Worm (Caenorhabditis elegans) whole organism, midembryonic: ENCODE results near the gene erp-44.3.
A peak's percentile ranks its signal among the peaks of the same experiment; 100 is the strongest.

ENCODE experiments used
- T22C8.4 ChIP-seq: fragments of 200-800 bp; sonication (Bioruptor generic); IDR thresholded peaks from 2 replicates; pipeline ENCODE4 v1.3.6; 2022; ENCODE audit warnings: missing genetic modification characterization, missing compliant biosample characterization
- cog-1 ChIP-seq: sonication (generic microtip); optimal IDR thresholded peaks from 2 replicates; lab custom pipeline; 2016; ENCODE audit warnings: missing genetic modification characterization, missing compliant biosample characterization
- flt-1 ChIP-seq: fragments of 200-800 bp; sonication (Bioruptor generic); IDR thresholded peaks from 2 replicates; pipeline ENCODE4 v1.3.6; 2022; ENCODE audit warnings: missing genetic modification characterization, missing compliant biosample characterization
- klf-2 ChIP-seq: fragments of 200-800 bp; sonication (Bioruptor generic); conservative IDR thresholded peaks from 2 replicates; pipeline ENCODE4 v1.3.6; 2022; ENCODE audit warnings: missing genetic modification reagents, missing genetic modification characterization, missing compliant biosample characterization
- med-1 ChIP-seq: sonication (generic microtip); optimal IDR thresholded peaks from 2 replicates; lab custom pipeline; 2017; ENCODE audit warnings: missing genetic modification characterization, mild to moderate bottlenecking, missing compliant biosample characterization, antibody characterized with exemption, missing genetic modification reagents; ENCODE audit not compliant: insufficient read depth
- ref-1 ChIP-seq: fragments of 200-800 bp; sonication (Bioruptor generic); conservative IDR thresholded peaks from 2 replicates; pipeline ENCODE4 v1.3.6; 2022; ENCODE audit warnings: missing genetic modification reagents, missing genetic modification characterization, missing compliant biosample characterization
- tab-1 ChIP-seq: fragments of 200-800 bp; sonication (Bioruptor generic); IDR thresholded peaks from 2 replicates; pipeline ENCODE4 v1.3.6; 2022; ENCODE audit warnings: missing genetic modification characterization, missing compliant biosample characterization
- ztf-23 ChIP-seq: fragments of 200-800 bp; sonication (Bioruptor generic); IDR thresholded peaks from 2 replicates; pipeline ENCODE4 v1.3.6; 2022; ENCODE audit warnings: missing genetic modification reagents, missing genetic modification characterization, missing compliant biosample characterization
- ztf-29 ChIP-seq: fragments of 200-800 bp; sonication (Bioruptor generic); IDR thresholded peaks from 2 replicates; pipeline ENCODE4 v1.3.6; 2022; ENCODE audit warnings: missing genetic modification reagents, missing genetic modification characterization, missing compliant biosample characterization

Gene erp-44.3

DNA sequence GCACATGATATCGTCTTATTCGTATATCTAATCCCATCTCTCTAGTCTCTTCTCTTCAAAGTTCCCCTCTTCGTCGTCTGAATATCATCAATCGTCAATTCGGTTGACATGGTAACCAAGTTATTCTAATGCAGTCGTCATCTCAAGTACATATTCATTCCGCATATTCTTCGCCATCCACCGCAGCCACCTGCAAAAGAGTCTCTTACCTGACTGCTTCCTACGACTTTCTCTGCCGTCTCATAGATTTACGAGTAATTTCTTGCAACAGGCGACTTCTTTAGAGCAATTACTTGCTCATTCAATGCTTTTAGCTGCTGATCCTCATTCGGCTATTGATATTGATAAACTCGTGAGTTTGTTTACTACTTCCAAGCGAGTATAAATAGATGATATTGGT is 5.0 kb downstream of the erp-44.3 start:
- no peak for TF ChIP-seq T22C8.4 (GFP tag; lab: Robert Waterston, UW)
- no peak for TF ChIP-seq tab-1 (GFP tag; lab: Robert Waterston, UW)
- no peak for TF ChIP-seq flt-1
- no peak for TF ChIP-seq ztf-29
- no peak for TF ChIP-seq med-1
- no peak for TF ChIP-seq ztf-23 (GFP tag; lab: Robert Waterston, UW)
- TF ChIP-seq cog-1: no peak
- no peak for TF ChIP-seq klf-2 (GFP tag; lab: Robert Waterston, UW)
- no peak for TF ChIP-seq ref-1 (GFP tag; lab: Robert Waterston, UW)

DNA sequence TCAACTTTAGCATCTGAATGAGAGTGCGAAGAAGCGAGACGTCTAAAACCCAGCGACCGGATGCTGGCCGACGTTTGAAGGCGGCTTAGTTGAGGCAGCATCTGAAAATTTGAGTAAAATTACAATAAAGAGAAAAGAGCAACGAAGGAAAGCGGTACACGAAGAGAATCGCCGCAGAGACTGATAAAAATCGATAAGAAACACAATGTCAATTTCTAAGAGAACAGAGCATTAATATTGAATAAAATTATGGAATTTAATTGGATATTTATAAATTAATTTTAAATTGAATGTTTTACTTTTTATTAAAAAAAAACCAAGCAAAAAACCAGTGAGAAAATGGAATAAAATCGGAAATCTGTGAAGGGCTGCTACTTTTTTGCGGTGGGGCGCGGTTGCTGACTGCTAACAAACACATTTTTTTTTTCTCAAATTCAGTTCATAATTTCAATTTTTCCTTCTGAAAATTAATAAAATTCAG is 7.7 kb downstream of the erp-44.3 start, which contains the start of the genes ndub-11 and moc-3:
ndub-11 (minus strand) TSS at position 101 of the 481 bp plus-strand sequence.
moc-3 (plus strand) TSS at position 431 of the 481 bp plus-strand sequence.
- TF ChIP-seq tab-1 (GFP tag; lab: Robert Waterston, UW) (no peak), T22C8.4 (GFP tag; lab: Robert Waterston, UW) (no peak), ref-1 (GFP tag; lab: Robert Waterston, UW) (no peak), klf-2 (GFP tag; lab: Robert Waterston, UW) (no peak), flt-1 (no peak), med-1 (no peak)

DNA sequence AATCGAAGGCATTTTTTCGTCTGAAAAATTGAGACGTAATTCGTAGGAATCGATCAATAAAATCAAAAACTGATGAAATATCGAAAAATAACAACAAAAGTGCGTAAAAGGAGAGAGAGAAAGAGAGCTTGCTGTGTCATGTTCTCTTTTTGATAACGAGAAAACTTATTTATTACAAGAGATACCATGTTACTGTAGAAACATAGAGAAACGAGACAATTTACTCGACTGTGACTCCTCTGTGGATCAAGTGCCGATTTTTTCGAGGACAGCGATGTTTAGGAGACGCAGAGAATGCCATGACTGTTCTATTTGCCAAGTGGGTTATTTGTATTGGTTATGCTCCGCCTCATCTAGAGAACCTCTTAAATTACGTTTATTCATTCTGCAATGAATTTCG is 11.1 kb downstream of the erp-44.3 start, which contains the start of gene sph-1:
sph-1 (minus strand) TSS at position 23 of the 400 bp plus-strand sequence.
- TF ChIP-seq klf-2 (GFP tag; lab: Robert Waterston, UW) (no peak), T22C8.4 (GFP tag; lab: Robert Waterston, UW) (no peak), cog-1 (no peak), ztf-29 (no peak), tab-1 (GFP tag; lab: Robert Waterston, UW) (no peak), med-1 (no peak), ztf-23 (GFP tag; lab: Robert Waterston, UW) (no peak), flt-1 (no peak), ref-1 (GFP tag; lab: Robert Waterston, UW) (no peak)

DNA sequence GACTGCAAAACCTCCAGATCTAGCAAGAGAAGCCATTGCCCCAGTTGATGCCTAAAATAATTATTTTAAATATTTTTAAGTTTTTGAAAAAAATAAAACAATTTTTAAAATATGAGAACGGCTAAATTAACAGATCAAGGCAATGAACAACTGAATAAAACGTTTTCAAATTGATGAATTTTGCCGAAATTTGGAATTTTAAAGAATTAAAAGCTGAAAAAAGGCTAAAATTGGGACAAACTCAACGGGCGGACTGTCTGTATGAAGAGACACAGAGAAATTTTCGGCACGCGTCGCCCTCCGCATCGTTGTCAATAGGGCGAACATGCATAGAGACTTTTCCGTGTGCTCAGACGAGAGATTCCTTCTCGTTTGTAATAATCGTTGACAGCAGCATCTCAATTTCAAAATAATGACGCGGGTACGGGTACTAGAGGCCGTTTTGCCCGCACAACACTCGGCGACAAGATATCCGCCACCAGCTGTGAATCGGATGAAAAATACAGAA is 13.6 kb downstream of the erp-44.3 start, which contains the start of the genes isp-1 and islo-1:
isp-1 (minus strand) TSS at position 51 of the 508 bp plus-strand sequence.
islo-1 (plus strand) TSS at position 385 of the 508 bp plus-strand sequence.
- TF ChIP-seq tab-1 (GFP tag; lab: Robert Waterston, UW) (0 out of 2 replicates have a peak, but pooled peaks have one; percentile 16), cog-1 (no peak), ztf-23 (GFP tag; lab: Robert Waterston, UW) (0 out of 2 replicates have a peak, but pooled peaks have one; percentile 31), ztf-29 (no peak)

DNA sequence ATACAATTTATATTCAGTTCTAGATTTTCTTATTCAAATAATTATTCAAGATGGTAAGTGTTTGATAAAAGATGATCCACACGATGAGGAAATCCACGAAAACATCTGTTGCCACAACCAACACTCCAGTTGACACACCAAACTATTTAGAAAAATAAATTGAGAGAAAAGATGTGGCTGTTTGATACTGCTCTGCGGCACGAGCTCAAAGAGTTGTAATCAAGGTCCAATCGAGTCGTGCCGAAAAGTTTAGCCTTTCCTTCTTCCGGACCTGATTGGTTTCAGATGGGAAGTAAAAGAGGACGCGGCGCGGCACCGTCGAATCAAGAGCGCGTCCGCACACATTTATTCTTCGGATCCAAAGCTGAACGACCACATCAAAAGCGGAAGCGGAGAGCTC is 14.1 kb downstream of the erp-44.3 start:
- TF ChIP-seq tab-1 (GFP tag; lab: Robert Waterston, UW) (no peak), ref-1 (GFP tag; lab: Robert Waterston, UW) (no peak), klf-2 (GFP tag; lab: Robert Waterston, UW) (no peak), flt-1 (no peak)

DNA sequence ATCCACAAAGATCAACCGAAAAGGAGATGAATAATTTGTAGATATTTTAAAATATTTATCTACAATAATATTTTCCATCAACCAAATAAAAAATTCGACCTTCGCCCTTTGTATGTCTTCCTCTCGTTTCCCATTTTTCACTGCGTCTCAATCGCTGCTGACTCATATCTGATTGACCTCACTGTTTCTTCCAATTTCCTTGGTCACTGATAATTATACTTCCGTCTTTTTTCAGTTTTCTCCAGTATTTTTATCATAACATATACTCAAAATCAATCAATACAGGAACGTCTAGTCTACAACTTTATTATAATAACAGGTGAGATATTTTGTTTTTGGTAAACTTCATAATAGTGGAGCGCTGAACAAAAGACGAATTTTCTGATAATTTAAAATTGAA is 16.5 kb downstream of the erp-44.3 start, which contains the start of gene pmk-3:
pmk-3 (plus strand) TSS at position 236 of the 400 bp plus-strand sequence.
- TF ChIP-seq ztf-23 (GFP tag; lab: Robert Waterston, UW) (no peak), tab-1 (GFP tag; lab: Robert Waterston, UW) (no peak), flt-1 (no peak), ztf-29 (no peak), klf-2 (GFP tag; lab: Robert Waterston, UW) (no peak), med-1 (no peak), cog-1 (no peak), T22C8.4 (GFP tag; lab: Robert Waterston, UW) (no peak), ref-1 (GFP tag; lab: Robert Waterston, UW) (no peak)

DNA sequence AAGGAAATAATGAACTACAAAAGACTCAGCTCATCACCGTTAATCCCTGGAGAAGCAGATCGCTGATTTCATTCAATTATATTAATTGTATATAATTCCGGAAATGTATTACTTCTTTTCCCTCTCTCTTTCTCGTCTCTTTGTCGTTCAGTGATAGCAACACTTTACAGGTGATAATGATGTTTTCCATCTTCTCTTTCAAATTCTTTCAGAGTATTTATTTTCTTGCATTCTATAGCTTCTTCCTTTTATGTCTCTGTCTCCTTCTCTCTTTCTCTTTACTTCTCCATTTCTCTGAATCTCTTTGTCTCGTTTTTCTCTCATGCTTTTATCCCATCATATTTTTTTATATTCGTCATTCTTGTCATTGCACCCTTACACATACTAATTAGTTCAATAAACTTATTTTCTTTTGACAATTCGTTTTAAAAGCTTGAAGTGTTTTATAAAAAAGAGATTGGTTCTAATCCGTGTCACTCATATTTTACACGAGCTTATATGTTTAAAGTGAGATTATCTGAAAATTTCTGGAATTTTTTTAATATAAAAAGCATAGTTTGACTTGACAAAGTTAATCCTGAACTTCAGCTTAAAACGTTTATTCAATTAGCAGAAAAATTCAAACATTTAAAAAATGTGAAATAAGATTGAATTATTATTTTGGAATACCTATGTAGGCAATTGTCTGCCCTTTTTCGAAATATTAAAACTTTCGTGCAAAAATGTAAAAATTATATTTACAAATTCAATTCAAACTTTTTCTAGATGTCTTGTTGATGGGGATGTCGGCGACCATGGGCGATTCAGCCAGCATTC is 20.5 kb downstream of the erp-44.3 start, which contains the start of gene pmk-2:
pmk-2 (plus strand) TSS at position 766 of the 816 bp plus-strand sequence.
- TF ChIP-seq ref-1 (GFP tag; lab: Robert Waterston, UW): no peak
- TF ChIP-seq cog-1: no peak
- no peak for TF ChIP-seq ztf-23 (GFP tag; lab: Robert Waterston, UW)
- TF ChIP-seq med-1: no peak
- TF ChIP-seq klf-2 (GFP tag; lab: Robert Waterston, UW): no peak
- TF ChIP-seq flt-1: no peak
- no peak for TF ChIP-seq ztf-29
- TF ChIP-seq T22C8.4 (GFP tag; lab: Robert Waterston, UW): no peak
- no peak for TF ChIP-seq tab-1 (GFP tag; lab: Robert Waterston, UW)

DNA sequence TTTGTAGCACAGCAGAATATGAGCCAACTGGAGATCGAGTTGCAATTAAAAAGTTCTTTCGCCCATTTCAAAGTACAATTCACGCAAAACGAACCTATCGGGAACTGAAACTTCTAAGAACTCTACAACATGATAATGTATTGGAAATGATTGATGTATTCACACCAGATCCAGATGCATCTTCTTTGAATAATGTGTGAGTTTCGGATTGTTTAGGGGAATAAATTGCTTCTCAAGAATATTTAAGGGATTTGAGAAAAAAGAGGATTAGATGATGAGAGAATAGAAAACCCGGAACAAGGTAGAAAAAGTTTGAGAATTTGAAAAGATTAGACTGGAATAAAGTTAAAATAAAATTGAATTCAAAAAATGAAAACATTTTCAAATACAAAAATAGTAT is 21.9 kb downstream of the erp-44.3 start:
- TF ChIP-seq flt-1: no peak
- TF ChIP-seq ztf-23 (GFP tag; lab: Robert Waterston, UW): no peak
- TF ChIP-seq cog-1: no peak
- no peak for TF ChIP-seq klf-2 (GFP tag; lab: Robert Waterston, UW)
- TF ChIP-seq med-1: no peak
- no peak for TF ChIP-seq ref-1 (GFP tag; lab: Robert Waterston, UW)
- no peak for TF ChIP-seq ztf-29
- TF ChIP-seq tab-1 (GFP tag; lab: Robert Waterston, UW): no peak
- TF ChIP-seq T22C8.4 (GFP tag; lab: Robert Waterston, UW): no peak

DNA sequence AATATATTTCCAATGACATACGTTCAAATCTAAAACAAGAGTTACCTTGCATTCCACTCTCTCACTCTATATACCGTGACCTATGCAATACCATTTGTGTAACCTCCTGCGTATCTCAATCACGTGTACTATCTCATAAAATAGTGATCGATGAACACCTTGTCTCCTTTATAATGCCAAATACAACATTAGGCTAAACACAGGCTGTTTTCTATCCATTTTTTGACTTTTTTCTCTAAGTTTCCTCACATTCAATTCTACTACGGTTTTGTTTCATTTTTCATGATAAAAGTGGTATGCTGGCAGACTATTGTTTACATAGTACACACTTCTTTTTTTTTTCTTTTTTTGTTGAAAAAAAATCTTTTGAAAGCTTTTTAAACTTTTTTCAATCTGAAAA is 23.8 kb downstream of the erp-44.3 start:
- TF ChIP-seq ref-1 (GFP tag; lab: Robert Waterston, UW): no peak
- TF ChIP-seq cog-1: no peak
- no peak for TF ChIP-seq klf-2 (GFP tag; lab: Robert Waterston, UW)
- TF ChIP-seq ztf-29: no peak
- no peak for TF ChIP-seq flt-1
- TF ChIP-seq ztf-23 (GFP tag; lab: Robert Waterston, UW): no peak
- TF ChIP-seq med-1: no peak
- no peak for TF ChIP-seq T22C8.4 (GFP tag; lab: Robert Waterston, UW)
- no peak for TF ChIP-seq tab-1 (GFP tag; lab: Robert Waterston, UW)
